Worm (Caenorhabditis elegans): ENCODE measurements around the gene wah-1.

The wah-1 gene

ce11 chrIII:11989823-11990222, at the start of gene wah-1:
wah-1 (plus strand) TSS chrIII:11990167.
- TF ChIP-seq pha-4 (tag; optimal IDR thresholded peaks at IDR 0.05) (peak; percentile 77), hmg-11 (tag; optimal IDR thresholded peaks at IDR 0.05) (peak; percentile 42), nfya-1 (tag; optimal IDR thresholded peaks at IDR 0.05; ENCODE audit: insufficient read depth) (peak; percentile 61), nhr-25 (tag; optimal IDR thresholded peaks at IDR 0.05) (peak; percentile 10), elt-2 (tag; optimal IDR thresholded peaks at IDR 0.05) (peak; percentile 15), ztf-11 (tag; optimal IDR thresholded peaks at IDR 0.05) (no peak), nhr-77 (tag; optimal IDR thresholded peaks at IDR 0.05) (no peak), daf-12 (tag; optimal IDR thresholded peaks at IDR 0.05) (no peak)

ce11 chrIII:11942664-11943063, 47.3 kb upstream of the wah-1 start:
- peak; percentile 56 for TF ChIP-seq nfya-1 (tag; optimal IDR thresholded peaks at IDR 0.05; ENCODE audit: insufficient read depth)
- no peak for TF ChIP-seq ama-1 (optimal IDR thresholded peaks at IDR 0.05)
- peak; percentile 10 for TF ChIP-seq lin-15B (tag; optimal IDR thresholded peaks at IDR 0.05)

- TF ChIP-seq mml-1 (tag; optimal IDR thresholded peaks at IDR 0.05) (no peak), egl-5 (tag; optimal IDR thresholded peaks at IDR 0.05) (no peak), nhr-25 (tag; optimal IDR thresholded peaks at IDR 0.05) (peak; percentile 46), zag-1 (tag; optimal IDR thresholded peaks at IDR 0.05) (no peak), nhr-237 (tag; optimal IDR thresholded peaks at IDR 0.05) (no peak), elt-3 (tag; optimal IDR thresholded peaks at IDR 0.05) (no peak), R02D3.7 (tag; optimal IDR thresholded peaks at IDR 0.05) (peak; percentile 40), ceh-16 (tag; optimal IDR thresholded peaks at IDR 0.05) (no peak), skn-1 (tag; optimal IDR thresholded peaks at IDR 0.05) (peak; percentile 41), ztf-11 (tag; optimal IDR thresholded peaks at IDR 0.05) (no peak), sea-2 (GFP tag; optimal IDR thresholded peaks at IDR 0.05) (no peak), pha-4 (tag; optimal IDR thresholded peaks at IDR 0.05) (peak; percentile 72), nhr-12 (tag; optimal IDR thresholded peaks at IDR 0.05) (no peak), unc-62 (GFP tag; optimal IDR thresholded peaks at IDR 0.05) (no peak), hmg-11 (tag; optimal IDR thresholded peaks at IDR 0.05) (peak; percentile 65), nfya-1 (tag; optimal IDR thresholded peaks at IDR 0.05; ENCODE audit: insufficient read depth) (peak; percentile 95), lsy-12 (tag; optimal IDR thresholded peaks at IDR 0.05) (peak; percentile 88), lin-39 (tag; optimal IDR thresholded peaks at IDR 0.05) (peak; percentile 63), nhr-77 (tag; optimal IDR thresholded peaks at IDR 0.05) (no peak), ZK546.5 (tag; optimal IDR thresholded peaks at IDR 0.05) (no peak), ceh-82 (tag; optimal IDR thresholded peaks at IDR 0.05) (peak; percentile 17), fos-1 (tag; optimal IDR thresholded peaks at IDR 0.05) (no peak), fkh-10 (GFP tag; optimal IDR thresholded peaks at IDR 0.05) (peak; percentile 84), nhr-43 (tag; optimal IDR thresholded peaks at IDR 0.05; ENCODE audit: poor library complexity, severe bottlenecking) (peak; percentile 96), fkh-2 (tag; optimal IDR thresholded peaks at IDR 0.05) (no peak), elt-2 (tag; optimal IDR thresholded peaks at IDR 0.05) (no peak), elt-1 (tag; optimal IDR thresholded peaks at IDR 0.05) (no peak), snpc-4 (tag; optimal IDR thresholded peaks at IDR 0.05) (peak; percentile 77), ztf-4 (tag; optimal IDR thresholded peaks at IDR 0.05) (no peak), aly-2 (tag; optimal IDR thresholded peaks at IDR 0.05) (no peak), mdl-1 (tag; optimal IDR thresholded peaks at IDR 0.05) (no peak), nhr-76 (tag; optimal IDR thresholded peaks at IDR 0.05) (no peak), ceh-28 (tag; optimal IDR thresholded peaks at IDR 0.05) (no peak), nhr-67 (tag; optimal IDR thresholded peaks at IDR 0.05) (no peak), ceh-9 (tag; optimal IDR thresholded peaks at IDR 0.05) (no peak), jun-1 (tag; optimal IDR thresholded peaks at IDR 0.05) (no peak), ama-1 (optimal IDR thresholded peaks at IDR 0.05) (peak; percentile 6), nhr-11 (tag; optimal IDR thresholded peaks at IDR 0.05) (no peak), nhr-23 (tag; optimal IDR thresholded peaks at IDR 0.05) (peak; percentile 86), eor-1 (tag; optimal IDR thresholded peaks at IDR 0.05) (peak in 1 of 2 experiments; percentile 74), tbx-2 (tag; optimal IDR thresholded peaks at IDR 0.05) (peak; percentile 63), lin-15B (tag; optimal IDR thresholded peaks at IDR 0.05) (peak; percentile 90), nhr-28 (tag; optimal IDR thresholded peaks at IDR 0.05) (no peak), unc-39 (tag; optimal IDR thresholded peaks at IDR 0.05) (no peak), daf-12 (tag; optimal IDR thresholded peaks at IDR 0.05) (no peak), pqm-1 (tag; optimal IDR thresholded peaks at IDR 0.05) (no peak), egl-27 (tag; optimal IDR thresholded peaks at IDR 0.05) (no peak)
Observed at ce11 chrIII:11946062-11946749, 43.8 kb upstream of the wah-1 start.

Measured in whole organism, L3 larva.